Worm (Caenorhabditis elegans) whole organism, early embryonic: ENCODE measurements around the gene T22E5.6.

ENCODE experiments used
- B0310.2 ChIP-seq: sonication (generic microtip); optimal IDR thresholded peaks from 2 replicates; lab custom pipeline; 2016; ENCODE audit warnings: mild to moderate bottlenecking, missing genetic modification characterization, missing compliant biosample characterization
- ama-1 ChIP-seq: fragments of 150-350 bp; optimal IDR thresholded peaks from 2 replicates; lab custom pipeline; 2014
- flt-1 ChIP-seq: fragments of 200-800 bp; sonication (Bioruptor generic); IDR thresholded peaks from 2 replicates; pipeline ENCODE4 v1.3.6; 2022; ENCODE audit warnings: missing genetic modification characterization, missing compliant biosample characterization
- hnd-1 ChIP-seq: sonication (generic microtip); optimal IDR thresholded peaks from 2 replicates; lab custom pipeline; 2016; ENCODE audit warnings: missing genetic modification characterization, missing compliant biosample characterization
- tbx-11 ChIP-seq: fragments of 200-800 bp; sonication (Bioruptor generic); IDR thresholded peaks from 2 replicates; pipeline ENCODE4 v1.3.6; 2022; ENCODE audit warnings: missing genetic modification characterization, missing compliant biosample characterization
- tbx-37 ChIP-seq: fragments of 200-800 bp; sonication (Bioruptor generic); conservative IDR thresholded peaks from 2 replicates; pipeline ENCODE4 v1.3.6; 2022; ENCODE audit warnings: missing genetic modification reagents, missing genetic modification characterization, missing compliant biosample characterization
- tra-4 ChIP-seq: sonication (generic microtip); optimal IDR thresholded peaks from 2 replicates; lab custom pipeline; 2017; ENCODE audit warnings: missing genetic modification characterization, missing compliant biosample characterization

DNA sequence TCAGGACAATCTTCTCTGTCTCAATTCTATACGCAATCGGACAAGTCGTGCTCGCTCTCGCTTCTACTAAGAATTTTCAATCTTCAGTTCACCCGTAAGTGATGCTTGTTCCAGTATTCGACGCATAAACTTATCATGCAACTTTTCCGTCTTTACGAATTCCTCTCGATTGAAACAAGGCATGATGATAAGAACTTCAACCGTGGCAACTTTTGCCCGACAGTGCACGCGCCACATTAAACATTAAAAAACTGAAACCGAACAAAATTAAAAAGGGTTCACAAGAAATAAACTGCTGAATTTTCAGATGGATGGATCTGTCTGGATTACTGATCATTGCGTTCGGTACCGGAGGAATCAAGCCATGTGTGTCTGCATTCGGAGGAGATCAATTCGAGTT is 42.3 kb upstream of the T22E5.6 start:
- TF ChIP-seq tbx-11 (GFP tag; lab: Robert Waterston, UW) (no peak), hnd-1 (tag; lab: Kevin White, UChicago) (no peak), B0310.2 (tag; lab: Kevin White, UChicago) (no peak), tbx-37 (no peak), ama-1 (lab: Kevin White, UChicago) (no peak), tra-4 (no peak), flt-1 (GFP tag; lab: Robert Waterston, UW) (no peak)
